Worm (Caenorhabditis elegans): ENCODE results near the gene Y116A8C.9.

DNA sequence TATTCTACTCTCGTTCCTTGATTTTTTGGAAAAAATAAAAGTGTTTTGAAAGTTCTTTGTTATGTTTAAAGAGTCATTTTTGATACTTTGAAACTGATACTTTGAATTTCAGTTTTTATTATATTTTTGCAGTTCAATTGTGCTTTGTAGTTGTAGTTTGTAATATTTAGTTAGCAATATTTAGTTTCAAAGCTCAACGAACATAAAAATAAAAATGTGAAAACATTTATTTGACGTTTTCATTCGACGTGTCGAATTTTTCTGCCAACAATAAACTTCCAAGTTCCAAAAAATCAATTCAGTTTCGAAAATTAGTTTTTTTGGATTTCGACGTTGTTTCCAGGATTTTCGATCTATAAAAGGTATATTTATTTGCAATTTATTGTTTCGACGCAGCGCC is 26.6 kb downstream of the Y116A8C.9 start, which contains the start of gene nep-23:
- TF ChIP-seq ceh-9 (tag; optimal IDR thresholded peaks at IDR 0.05) = no peak
- no peak for TF ChIP-seq elt-2 (tag; optimal IDR thresholded peaks at IDR 0.05)
- TF ChIP-seq pat-9 (tag; optimal IDR thresholded peaks at IDR 0.05) = no peak
- TF ChIP-seq pha-4 (tag; optimal IDR thresholded peaks at IDR 0.05) = no peak
- no peak for TF ChIP-seq unc-55 (GFP tag; optimal IDR thresholded peaks at IDR 0.05)
- no peak for TF ChIP-seq fkh-6 (tag; optimal IDR thresholded peaks at IDR 0.05)
- no peak for TF ChIP-seq nhr-232 (tag; optimal IDR thresholded peaks at IDR 0.05)
